Worm (Caenorhabditis elegans) whole organism, L2 larva: ENCODE results near the gene M02E1.4.

Experiments
- C34F6.9 ChIP-seq: fragments of 150-350 bp; optimal IDR thresholded peaks from 2 replicates; lab custom pipeline; 2014; ENCODE audit warnings: missing biosample characterization, missing genetic modification characterization
- R02D3.7 ChIP-seq: fragments of 150-350 bp; optimal IDR thresholded peaks from 2 replicates; lab custom pipeline; 2014; ENCODE audit warnings: missing biosample characterization, missing genetic modification characterization
- Y55F3AM.14 ChIP-seq: fragments of 200-800 bp; sonication (Bioruptor generic); optimal IDR thresholded peaks from 2 replicates; lab custom pipeline; 2018; ENCODE audit warnings: mild to moderate bottlenecking, missing genetic modification characterization, missing compliant biosample characterization
- egl-27 ChIP-seq: sonication (generic microtip); optimal IDR thresholded peaks from 3 replicates; lab custom pipeline; 2017; ENCODE audit warnings: missing biosample characterization, missing genetic modification reagents, missing genetic modification characterization
- elt-3 ChIP-seq: sonication (generic microtip); optimal IDR thresholded peaks from 2 replicates; lab custom pipeline; 2017; ENCODE audit warnings: missing biosample characterization, missing genetic modification characterization
- fos-1 ChIP-seq: fragments of 150-350 bp; optimal IDR thresholded peaks from 2 replicates; lab custom pipeline; 2014; ENCODE audit warnings: missing biosample characterization, missing genetic modification characterization
- gmeb-1 ChIP-seq: fragments of 150-350 bp; optimal IDR thresholded peaks from 2 replicates; lab custom pipeline; 2014; ENCODE audit warnings: missing biosample characterization, missing genetic modification characterization
- lin-39 ChIP-seq: fragments of 150-350 bp; optimal IDR thresholded peaks from 2 replicates; lab custom pipeline; 2014; ENCODE audit warnings: missing biosample characterization, missing genetic modification reagents, missing genetic modification characterization
- mbf-1 ChIP-seq: sonication (generic microtip); optimal IDR thresholded peaks from 2 replicates; lab custom pipeline; 2017; ENCODE audit warnings: missing biosample characterization, missing genetic modification characterization
- nhr-129 ChIP-seq: fragments of 150-350 bp; optimal IDR thresholded peaks from 2 replicates; lab custom pipeline; 2014; ENCODE audit warnings: missing biosample characterization, missing genetic modification characterization
- nhr-25 ChIP-seq: fragments of 150-350 bp; sonication (generic microtip); optimal IDR thresholded peaks from 3 replicates; lab custom pipeline; 2014; ENCODE audit warnings: missing biosample characterization, missing genetic modification characterization
- sma-3 ChIP-seq: sonication (generic microtip); optimal IDR thresholded peaks from 2 replicates; lab custom pipeline; 2016; ENCODE audit warnings: missing genetic modification reagents, missing genetic modification characterization, missing compliant biosample characterization
- snpc-4 ChIP-seq: fragments of 150-350 bp; optimal IDR thresholded peaks from 2 replicates; lab custom pipeline; 2014; ENCODE audit warnings: missing biosample characterization, missing genetic modification characterization
- unc-39 ChIP-seq: fragments of 150-350 bp; optimal IDR thresholded peaks from 2 replicates; lab custom pipeline; 2014; ENCODE audit warnings: missing biosample characterization, missing genetic modification characterization
- zag-1 ChIP-seq: fragments of 150-350 bp; optimal IDR thresholded peaks from 2 replicates; lab custom pipeline; 2014; ENCODE audit warnings: missing biosample characterization, missing genetic modification characterization
- ztf-11 ChIP-seq: sonication (generic microtip); optimal IDR thresholded peaks from 2 replicates; lab custom pipeline; 2017; ENCODE audit warnings: missing biosample characterization, missing genetic modification characterization
- ztf-4 ChIP-seq: fragments of 150-350 bp; optimal IDR thresholded peaks from 2 replicates; lab custom pipeline; 2014; ENCODE audit warnings: missing biosample characterization, missing genetic modification characterization

M02E1.4 gene

DNA sequence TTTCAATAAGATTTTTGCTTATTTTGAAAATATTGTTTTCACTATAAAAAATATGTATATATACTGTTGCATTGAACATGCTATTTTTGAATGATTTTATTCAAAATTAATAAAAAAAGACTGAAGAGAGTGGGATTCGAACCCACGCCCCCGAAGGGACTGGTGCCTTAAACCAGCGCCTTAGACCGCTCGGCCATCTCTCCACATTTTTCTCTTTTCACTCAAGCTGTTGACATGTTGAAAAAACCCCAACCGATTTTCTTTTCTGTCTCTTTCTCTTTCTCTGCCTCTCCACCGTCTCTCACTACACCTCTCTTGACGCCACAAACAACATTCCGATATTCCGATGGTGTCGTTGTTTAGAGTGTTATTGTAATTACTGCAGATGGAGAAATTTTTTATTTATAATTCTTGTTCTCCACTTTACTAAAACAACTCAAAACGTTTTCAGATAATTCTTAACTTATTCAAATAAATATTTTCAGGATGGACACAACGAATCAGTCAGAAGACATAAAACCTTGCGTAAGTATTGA is 40.1 kb downstream of the M02E1.4 start, which contains the start of gene sor-3 (continued):
- TF ChIP-seq C34F6.9 (tag; lab: Kevin White, UChicago) (peak; percentile 82), nhr-129 (tag; lab: Kevin White, UChicago) (peak; percentile 91)
- TF ChIP-seq, all 48 proteins: peak for 26

DNA sequence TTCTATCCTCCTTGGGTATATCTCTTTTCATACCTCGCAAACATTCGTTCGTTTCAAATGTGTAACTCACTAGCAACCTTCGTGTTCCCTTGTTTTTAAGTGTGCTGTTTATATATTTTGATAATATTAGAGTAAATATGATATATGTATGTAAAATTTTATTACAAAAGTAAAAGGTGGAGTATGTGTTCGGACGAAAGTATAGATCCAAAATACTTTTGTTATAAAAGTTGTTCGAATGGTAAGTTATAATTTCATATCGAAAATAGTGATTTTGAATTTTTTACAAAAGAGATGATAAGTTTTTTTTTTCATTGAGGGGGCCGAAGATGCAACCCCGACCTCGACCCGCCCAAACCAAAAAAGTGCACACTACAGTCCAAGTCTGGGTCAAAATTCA is 44.7 kb downstream of the M02E1.4 start, which contains the start of gene C04E7.1:
Gene C04E7.1 (plus strand): TSS at position 301 of the 400 bp plus-strand sequence.
- TF ChIP-seq C34F6.9 (tag; lab: Kevin White, UChicago): no peak
- no peak for TF ChIP-seq lin-39 (tag; lab: Kevin White, UChicago)
- no peak for TF ChIP-seq mbf-1 (tag; lab: Kevin White, UChicago)
- no peak for TF ChIP-seq gmeb-1
- no peak for TF ChIP-seq fos-1 (tag; lab: Kevin White, UChicago)
- TF ChIP-seq egl-27 (tag; lab: Kevin White, UChicago): no peak

DNA sequence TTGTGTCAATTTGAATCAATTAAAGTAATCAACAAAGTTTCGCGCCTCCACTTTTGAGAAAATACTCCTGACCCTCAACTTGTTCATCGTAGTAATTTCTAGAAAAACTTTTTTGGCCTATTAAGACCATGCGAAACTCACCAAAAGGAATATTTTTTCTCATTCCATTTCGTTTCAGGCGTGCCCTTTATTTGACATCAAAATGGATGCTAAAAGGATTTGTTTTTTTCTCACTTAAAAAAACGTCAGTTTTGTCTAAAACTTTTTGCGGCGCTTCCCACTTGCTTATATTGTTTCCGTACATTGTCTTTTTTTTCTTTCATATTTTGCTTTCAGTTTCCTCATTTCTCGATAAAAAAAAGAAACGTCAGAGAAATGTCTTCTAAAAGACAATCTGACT is 47.4 kb downstream of the M02E1.4 start, which contains the start of gene C04E7.5:
Gene C04E7.5 (plus strand): TSS at position 301 of the 400 bp plus-strand sequence.
- no peak for TF ChIP-seq snpc-4 (tag; lab: Kevin White, UChicago)
- no peak for TF ChIP-seq ztf-4
- TF ChIP-seq elt-3 (tag; lab: Kevin White, UChicago): no peak
- no peak for TF ChIP-seq ztf-11 (tag; lab: Kevin White, UChicago)
- TF ChIP-seq R02D3.7 (tag; lab: Kevin White, UChicago): no peak
- no peak for TF ChIP-seq Y55F3AM.14 (GFP tag; lab: Kevin White, UChicago)
- TF ChIP-seq unc-39 (tag; lab: Kevin White, UChicago): no peak
- no peak for TF ChIP-seq zag-1
- TF ChIP-seq sma-3 (GFP tag; lab: Kevin White, UChicago): no peak
- no peak for TF ChIP-seq nhr-25 (tag; lab: Kevin White, UChicago)
